Fruit fly (Drosophila melanogaster): ENCODE results near the gene Sfxn2.

dm6 chr3L:19079067-19079466 lies 16.1 kb downstream of the Sfxn2 start:
- TF ChIP-seq pan (optimal IDR thresholded peaks at IDR 0.05) (no peak), CG8478 (optimal IDR thresholded peaks at IDR 0.05) (no peak), psq (optimal IDR thresholded peaks at IDR 0.05) (no peak), Dll (optimal IDR thresholded peaks at IDR 0.05) (no peak), usp (GFP tag; optimal IDR thresholded peaks at IDR 0.05) (no peak)
